Worm (Caenorhabditis elegans) whole organism, mixed stage, embryonic: ENCODE results near the gene F57H12.6.

Source experiments
- M03D4.4 ChIP-seq: sonication (generic microtip); optimal IDR thresholded peaks from 2 replicates; lab custom pipeline; 2017; ENCODE audit warnings: mild to moderate bottlenecking, missing genetic modification characterization, missing compliant biosample characterization
- bed-3 ChIP-seq: fragments of 200-800 bp; sonication (Bioruptor generic); optimal IDR thresholded peaks from 3 replicates; lab custom pipeline; 2018; ENCODE audit warnings: mild to moderate bottlenecking, missing genetic modification characterization, moderate library complexity, missing compliant biosample characterization
- ceh-83 ChIP-seq: fragments of 200-800 bp; sonication (Bioruptor generic); optimal IDR thresholded peaks from 2 replicates; lab custom pipeline; 2018; ENCODE audit warnings: mild to moderate bottlenecking, missing genetic modification characterization, missing compliant biosample characterization
- ces-1 ChIP-seq: fragments of 150-350 bp; optimal IDR thresholded peaks from 2 replicates; lab custom pipeline; 2014; ENCODE audit warnings: missing biosample characterization, missing genetic modification reagents, missing genetic modification characterization
- cnd-1 ChIP-seq: fragments of 200-800 bp; sonication (Bioruptor generic); optimal IDR thresholded peaks from 2 replicates; lab custom pipeline; 2018; ENCODE audit warnings: mild to moderate bottlenecking, missing genetic modification characterization, missing compliant biosample characterization
- drap-1 ChIP-seq: fragments of 200-800 bp; sonication (Bioruptor generic); optimal IDR thresholded peaks from 3 replicates; lab custom pipeline; 2018; ENCODE audit warnings: mild to moderate bottlenecking, missing genetic modification characterization, missing compliant biosample characterization
- elt-1 ChIP-seq: sonication (generic microtip); optimal IDR thresholded peaks from 2 replicates; lab custom pipeline; 2017; ENCODE audit warnings: missing genetic modification characterization, mild to moderate bottlenecking, missing compliant biosample characterization, antibody characterized with exemption, moderate library complexity, borderline replicate concordance; ENCODE audit not compliant: insufficient read depth
- elt-3 ChIP-seq: fragments of 150-350 bp; optimal IDR thresholded peaks from 2 replicates; lab custom pipeline; 2014; ENCODE audit warnings: missing biosample characterization, missing genetic modification characterization
- flh-1 ChIP-seq: fragments of 200-800 bp; sonication (Bioruptor generic); optimal IDR thresholded peaks from 2 replicates; lab custom pipeline; 2018; ENCODE audit warnings: mild to moderate bottlenecking, missing genetic modification characterization, moderate library complexity, missing compliant biosample characterization
- ham-2 ChIP-seq: fragments of 200-800 bp; sonication (Bioruptor generic); optimal IDR thresholded peaks from 2 replicates; lab custom pipeline; 2018; ENCODE audit warnings: mild to moderate bottlenecking, missing genetic modification characterization, missing compliant biosample characterization
- lin-13 ChIP-seq: fragments of 150-350 bp; optimal IDR thresholded peaks from 2 replicates; lab custom pipeline; 2014; ENCODE audit warnings: missing biosample characterization, missing genetic modification characterization
- lin-32 ChIP-seq: fragments of 200-800 bp; sonication (Bioruptor generic); optimal IDR thresholded peaks from 2 replicates; lab custom pipeline; 2018; ENCODE audit warnings: mild to moderate bottlenecking, missing genetic modification characterization, missing compliant biosample characterization
- lsy-2 ChIP-seq: fragments of 150-350 bp; optimal IDR thresholded peaks from 2 replicates; lab custom pipeline; 2014; ENCODE audit warnings: missing biosample characterization, missing genetic modification characterization
- mab-5 ChIP-seq: fragments of 150-350 bp; optimal IDR thresholded peaks from 2 replicates; lab custom pipeline; 2014; ENCODE audit warnings: missing biosample characterization, missing genetic modification characterization
- mep-1 ChIP-seq: fragments of 150-350 bp; optimal IDR thresholded peaks from 2 replicates; lab custom pipeline; 2017; ENCODE audit warnings: missing biosample characterization, missing genetic modification reagents, missing genetic modification characterization, inconsistent platforms
- mls-2 ChIP-seq: sonication (generic microtip); optimal IDR thresholded peaks from 2 replicates; lab custom pipeline; 2016; ENCODE audit warnings: mild to moderate bottlenecking, missing genetic modification characterization, moderate library complexity, missing compliant biosample characterization
- nhr-12 ChIP-seq: fragments of 150-350 bp; optimal IDR thresholded peaks from 2 replicates; lab custom pipeline; 2014; ENCODE audit warnings: missing biosample characterization, missing genetic modification characterization
- nhr-237 ChIP-seq: fragments of 150-350 bp; optimal IDR thresholded peaks from 2 replicates; lab custom pipeline; 2014; ENCODE audit warnings: missing biosample characterization, missing genetic modification characterization
- nhr-28 ChIP-seq: fragments of 150-350 bp; optimal IDR thresholded peaks from 2 replicates; lab custom pipeline; 2014; ENCODE audit warnings: missing biosample characterization, missing genetic modification characterization
- nhr-76 ChIP-seq: sonication (generic microtip); optimal IDR thresholded peaks from 2 replicates; lab custom pipeline; 2017; ENCODE audit warnings: missing biosample characterization, missing genetic modification characterization
- pha-4 ChIP-seq: fragments of 150-350 bp; optimal IDR thresholded peaks from 2 replicates; lab custom pipeline; 2018; ENCODE audit warnings: missing biosample characterization, missing genetic modification reagents, missing genetic modification characterization
- sem-2 ChIP-seq: fragments of 200-800 bp; sonication (Bioruptor generic); optimal IDR thresholded peaks from 2 replicates; lab custom pipeline; 2018; ENCODE audit warnings: mild to moderate bottlenecking, missing genetic modification characterization, missing compliant biosample characterization
- snpc-4 ChIP-seq: fragments of 150-350 bp; optimal IDR thresholded peaks from 2 replicates; lab custom pipeline; 2014; ENCODE audit warnings: missing biosample characterization, missing genetic modification characterization
- sptf-1 ChIP-seq: sonication (generic microtip); optimal IDR thresholded peaks from 2 replicates; lab custom pipeline; 2017; ENCODE audit warnings: mild to moderate bottlenecking, missing genetic modification characterization, moderate library complexity, missing compliant biosample characterization
- tbx-8 ChIP-seq: fragments of 200-800 bp; sonication (Bioruptor generic); optimal IDR thresholded peaks from 2 replicates; lab custom pipeline; 2018; ENCODE audit warnings: mild to moderate bottlenecking, missing genetic modification characterization, moderate library complexity, missing compliant biosample characterization
- unc-120 ChIP-seq: sonication (generic microtip); optimal IDR thresholded peaks from 2 replicates; lab custom pipeline; 2017; ENCODE audit warnings: missing genetic modification characterization, missing compliant biosample characterization; ENCODE audit not compliant: poor library complexity, severe bottlenecking
- unc-62 ChIP-seq: fragments of 150-350 bp; optimal IDR thresholded peaks from 2 replicates; lab custom pipeline; 2014; ENCODE audit warnings: missing biosample characterization, missing genetic modification reagents, missing genetic modification characterization
- zip-8 ChIP-seq: fragments of 150-350 bp; optimal IDR thresholded peaks from 2 replicates; lab custom pipeline; 2014; ENCODE audit warnings: missing biosample characterization, missing genetic modification characterization
- ztf-11 ChIP-seq: fragments of 150-350 bp; optimal IDR thresholded peaks from 2 replicates; lab custom pipeline; 2014; ENCODE audit warnings: missing biosample characterization, missing genetic modification characterization

F57H12.6 gene

DNA sequence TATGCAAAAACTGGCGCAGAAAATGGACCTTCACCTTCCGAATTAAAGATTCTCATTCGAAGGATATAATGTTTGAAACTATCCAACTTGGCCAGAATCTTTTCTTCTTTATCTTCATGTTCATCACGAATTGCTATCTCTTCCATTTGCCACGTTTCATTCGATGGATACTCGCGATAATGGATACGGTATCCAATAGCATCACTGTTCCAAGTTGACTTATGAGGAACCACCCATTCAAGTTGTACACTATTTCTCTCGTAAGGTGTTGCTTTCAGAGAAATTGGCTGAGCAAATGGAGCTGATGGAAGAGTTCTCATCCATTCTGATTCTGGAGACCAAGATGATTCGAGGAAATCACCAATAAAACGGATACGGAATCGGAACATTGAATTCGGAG lies 18.6 kb upstream of the F57H12.6 start:
- TF ChIP-seq elt-1 (tag; lab: Kevin White, UChicago) (no peak), M03D4.4 (tag; lab: Kevin White, UChicago) (no peak), elt-3 (tag; lab: Kevin White, UChicago) (no peak)

ce11 chrIV:7988385-7988784 lies 12.3 kb upstream of the F57H12.6 start, which contains the start of gene col-115:
Gene col-115 (plus strand): TSS chrIV:7988685.
- TF ChIP-seq nhr-76 (tag; lab: Kevin White, UChicago) (no peak), lsy-2 (tag; lab: Kevin White, UChicago) (no peak), tbx-8 (GFP tag; lab: Kevin White, UChicago) (no peak), cnd-1 (tag; lab: Kevin White, UChicago) (no peak), sptf-1 (tag; lab: Kevin White, UChicago) (no peak), zip-8 (tag; lab: Kevin White, UChicago) (no peak), nhr-28 (no peak), bed-3 (GFP tag; lab: Kevin White, UChicago) (no peak), lin-13 (tag; lab: Kevin White, UChicago) (no peak), snpc-4 (tag; lab: Kevin White, UChicago) (no peak), nhr-237 (tag; lab: Kevin White, UChicago) (no peak), mab-5 (no peak), pha-4 (tag; lab: Kevin White, UChicago) (no peak), unc-120 (no peak), ztf-11 (tag; lab: Kevin White, UChicago) (no peak), ceh-83 (GFP tag; lab: Kevin White, UChicago) (no peak)

DNA sequence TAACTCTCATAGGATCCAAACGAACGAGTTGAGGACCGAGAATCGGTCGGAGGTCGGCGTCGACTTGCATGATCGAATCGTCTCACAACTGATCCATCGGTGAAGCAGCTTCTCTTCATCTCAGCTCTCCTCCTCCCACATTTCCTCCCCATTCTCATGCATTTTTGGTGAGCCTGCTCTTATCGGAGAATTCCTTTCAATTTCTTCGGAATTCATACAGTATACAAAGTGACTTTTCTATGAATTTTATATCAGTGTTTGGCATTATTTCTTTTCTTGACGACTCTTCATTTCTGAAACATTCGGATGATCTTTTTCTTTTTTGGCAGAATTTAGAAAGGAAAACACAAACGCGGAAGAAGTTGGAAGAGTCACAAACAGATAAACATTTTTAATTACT lies 11.0 kb upstream of the F57H12.6 start, which contains the start of gene mec-17:
Gene mec-17, minus strand, starts transcription at position 101 of the 400 bp plus-strand sequence.
- TF ChIP-seq drap-1 (GFP tag; lab: Kevin White, UChicago) = no peak
- TF ChIP-seq sem-2 (GFP tag; lab: Kevin White, UChicago) = no peak
- TF ChIP-seq sptf-1 (tag; lab: Kevin White, UChicago) = no peak
- TF ChIP-seq nhr-12 (tag; lab: Kevin White, UChicago) = no peak
- TF ChIP-seq ham-2 (GFP tag; lab: Kevin White, UChicago) = no peak
- no peak for TF ChIP-seq mls-2 (tag; lab: Kevin White, UChicago)
- no peak for TF ChIP-seq lin-32 (GFP tag; lab: Kevin White, UChicago)
- TF ChIP-seq elt-1 (tag; lab: Kevin White, UChicago) = no peak
- no peak for TF ChIP-seq tbx-8 (GFP tag; lab: Kevin White, UChicago)
- no peak for TF ChIP-seq mep-1 (tag; lab: Kevin White, UChicago)
- no peak for TF ChIP-seq unc-62 (GFP tag; lab: Kevin White, UChicago)

- TF ChIP-seq unc-120 = no peak
- TF ChIP-seq elt-3 (tag; lab: Kevin White, UChicago) = peak; percentile 28
Observed at ce11 chrIV:7985737-7986136, 9.6 kb upstream of the F57H12.6 start.

- no peak for TF ChIP-seq ham-2 (GFP tag; lab: Kevin White, UChicago)
- TF ChIP-seq, all 35 proteins: peak for 0
Observed at ce11 chrIV:7983728-7984346, 7.7 kb upstream of the F57H12.6 start.

- TF ChIP-seq elt-1 (tag; lab: Kevin White, UChicago) (peak; percentile 71), mab-5 (no peak)
Observed at ce11 chrIV:7983021-7983420, 6.9 kb upstream of the F57H12.6 start.

- TF ChIP-seq flh-1 (GFP tag; lab: Kevin White, UChicago) (no peak), lsy-2 (tag; lab: Kevin White, UChicago) (peak; percentile 59), ces-1 (peak; percentile 41), drap-1 (GFP tag; lab: Kevin White, UChicago) (no peak), mep-1 (tag; lab: Kevin White, UChicago) (peak; percentile 40)
Observed at ce11 chrIV:7982024-7982576, 6.0 kb upstream of the F57H12.6 start, which contains the start of gene arf-5. Gene arf-5 (plus strand): TSS chrIV:7982526.
